Worm (Caenorhabditis elegans): Measurements from ENCODE around the gene F09E5.14.
A peak's percentile ranks its signal among the peaks of the same experiment; 100 is the strongest.

Gene F09E5.14

DNA sequence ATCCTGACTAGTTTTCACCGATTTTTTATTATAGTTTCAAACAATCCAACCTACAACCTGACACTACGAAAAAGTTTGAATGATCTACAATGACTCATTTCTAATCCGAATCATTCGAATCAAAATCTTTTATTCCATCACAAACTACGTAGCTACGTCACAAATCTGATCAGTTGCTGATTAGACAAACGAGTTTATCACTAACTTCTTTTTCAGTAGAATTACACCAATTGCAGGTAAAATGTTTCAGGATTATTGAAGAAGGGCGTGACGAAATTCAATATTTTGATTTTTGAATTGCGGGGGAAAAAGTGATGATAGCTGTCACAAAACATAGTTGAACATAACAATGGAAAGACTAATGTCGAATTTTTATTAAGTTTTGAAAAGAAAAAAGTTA is 3.1 kb downstream of the F09E5.14 start:
- peak; percentile 3 for TF ChIP-seq nhr-21 (tag; optimal IDR thresholded peaks at IDR 0.05)
- TF ChIP-seq sma-3 (GFP tag; optimal IDR thresholded peaks at IDR 0.05), result no peak
- no peak for TF ChIP-seq nhr-11 (tag; optimal IDR thresholded peaks at IDR 0.05)
- TF ChIP-seq ceh-82 (tag; optimal IDR thresholded peaks at IDR 0.05), result no peak
- peak; percentile 5 for TF ChIP-seq sma-9 (GFP tag; optimal IDR thresholded peaks at IDR 0.05)
- no peak for TF ChIP-seq sma-9 (tag; optimal IDR thresholded peaks at IDR 0.05)

DNA sequence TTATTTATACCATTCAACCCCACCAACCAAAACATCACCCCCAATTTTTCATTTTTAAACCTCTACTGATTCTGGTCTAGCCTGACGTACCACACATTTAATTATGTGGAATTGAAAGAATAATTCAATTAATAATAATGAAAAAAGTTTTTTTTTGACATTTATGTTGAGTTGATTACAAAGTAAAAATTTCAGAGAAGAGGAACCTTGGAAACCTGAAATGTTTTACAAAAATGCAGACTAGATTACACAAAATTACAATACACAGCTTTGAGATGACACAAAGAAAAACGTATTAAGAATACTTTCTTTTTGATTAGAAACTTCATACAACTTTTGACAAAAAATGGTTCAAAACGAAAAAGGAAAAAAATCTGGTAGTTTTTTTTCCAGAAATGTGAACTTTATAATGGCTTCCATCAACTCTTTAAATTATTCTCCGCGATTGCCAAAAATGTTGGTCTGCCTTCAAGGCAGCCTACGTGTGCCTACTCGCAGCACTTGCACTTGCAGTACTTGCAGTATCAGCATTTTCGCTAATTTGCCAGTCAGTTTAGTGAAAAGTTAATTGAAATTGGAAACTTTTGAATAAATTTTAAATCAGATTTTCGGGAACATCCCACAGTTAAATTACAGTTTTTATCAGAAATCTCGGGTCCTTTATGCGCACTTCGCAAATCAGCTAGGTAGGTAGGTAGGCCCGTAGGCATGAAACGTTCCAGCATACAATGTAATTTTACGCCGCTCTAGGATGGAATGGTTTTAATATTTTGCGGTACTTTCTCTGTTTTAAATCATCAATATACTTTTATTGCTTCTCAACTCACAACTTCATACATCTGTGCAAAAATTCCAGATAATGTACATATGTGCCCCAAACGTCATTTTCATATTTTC is 3.8 kb downstream of the F09E5.14 start:
- peak; percentile 40 for TF ChIP-seq unc-55 (GFP tag; optimal IDR thresholded peaks at IDR 0.05)
- no peak for TF ChIP-seq F13H6.1 (tag; optimal IDR thresholded peaks at IDR 0.05)
- peak; percentile 5 for TF ChIP-seq dmd-4 (tag; optimal IDR thresholded peaks at IDR 0.05)
- TF ChIP-seq mab-5 (tag; optimal IDR thresholded peaks at IDR 0.05), result no peak
- TF ChIP-seq ztf-11 (tag; optimal IDR thresholded peaks at IDR 0.05), result no peak
- TF ChIP-seq nhr-129 (tag; optimal IDR thresholded peaks at IDR 0.05), result no peak
- TF ChIP-seq ztf-4 (tag; optimal IDR thresholded peaks at IDR 0.05), result peak; percentile 22
- TF ChIP-seq aly-2 (tag; optimal IDR thresholded peaks at IDR 0.05), result no peak
- no peak for TF ChIP-seq elt-1 (tag; optimal IDR thresholded peaks at IDR 0.05)
- no peak for TF ChIP-seq C34F6.9 (tag; optimal IDR thresholded peaks at IDR 0.05)
- TF ChIP-seq lsy-2 (tag; optimal IDR thresholded peaks at IDR 0.05), result no peak
- TF ChIP-seq nhr-11 (tag; optimal IDR thresholded peaks at IDR 0.05), result no peak

DNA sequence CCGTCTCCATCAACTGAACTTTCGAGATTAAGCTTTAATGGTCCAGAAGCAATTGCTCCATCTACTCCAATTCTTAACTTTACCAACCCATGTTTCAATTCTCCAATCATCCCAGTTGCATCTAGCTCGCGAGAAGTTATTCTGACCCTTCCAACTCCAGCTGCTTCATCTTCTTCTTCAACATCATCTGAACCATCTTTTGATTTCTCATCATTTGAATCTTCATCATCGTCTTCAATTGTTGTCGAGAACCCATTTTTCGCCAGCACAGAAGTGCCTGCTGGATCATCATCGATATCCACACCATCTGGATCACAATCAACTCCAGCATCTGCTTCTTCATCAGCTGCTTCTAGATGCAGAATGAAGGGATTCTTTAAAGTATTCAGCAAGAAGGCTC is 5.1 kb downstream of the F09E5.14 start:
- no peak for TF ChIP-seq nhr-129 (tag; optimal IDR thresholded peaks at IDR 0.05)
- TF ChIP-seq Y55F3AM.14 (GFP tag; optimal IDR thresholded peaks at IDR 0.05), result no peak
- TF ChIP-seq nhr-6 (tag; optimal IDR thresholded peaks at IDR 0.05), result no peak
- no peak for TF ChIP-seq zag-1 (tag; optimal IDR thresholded peaks at IDR 0.05)
- no peak for TF ChIP-seq lin-39 (tag; optimal IDR thresholded peaks at IDR 0.05)
- no peak for TF ChIP-seq elt-3 (tag; optimal IDR thresholded peaks at IDR 0.05)
- no peak for TF ChIP-seq egl-27 (tag; optimal IDR thresholded peaks at IDR 0.05)
- TF ChIP-seq ama-1 (optimal IDR thresholded peaks at IDR 0.05), result no peak
- no peak for TF ChIP-seq elt-1 (tag; optimal IDR thresholded peaks at IDR 0.05)
- no peak for TF ChIP-seq F13H6.1 (tag; optimal IDR thresholded peaks at IDR 0.05)
- TF ChIP-seq nhr-11 (tag; optimal IDR thresholded peaks at IDR 0.05), result no peak
- TF ChIP-seq R02D3.7 (tag; optimal IDR thresholded peaks at IDR 0.05), result no peak
- no peak for TF ChIP-seq nhr-25 (tag; optimal IDR thresholded peaks at IDR 0.05)
- TF ChIP-seq nhr-23 (tag; optimal IDR thresholded peaks at IDR 0.05), result no peak
- no peak for TF ChIP-seq nhr-21 (tag; optimal IDR thresholded peaks at IDR 0.05)
- TF ChIP-seq snpc-4 (tag; optimal IDR thresholded peaks at IDR 0.05), result no peak
- TF ChIP-seq dmd-4 (tag; optimal IDR thresholded peaks at IDR 0.05), result no peak
- TF ChIP-seq mdl-1 (tag; optimal IDR thresholded peaks at IDR 0.05), result no peak

DNA sequence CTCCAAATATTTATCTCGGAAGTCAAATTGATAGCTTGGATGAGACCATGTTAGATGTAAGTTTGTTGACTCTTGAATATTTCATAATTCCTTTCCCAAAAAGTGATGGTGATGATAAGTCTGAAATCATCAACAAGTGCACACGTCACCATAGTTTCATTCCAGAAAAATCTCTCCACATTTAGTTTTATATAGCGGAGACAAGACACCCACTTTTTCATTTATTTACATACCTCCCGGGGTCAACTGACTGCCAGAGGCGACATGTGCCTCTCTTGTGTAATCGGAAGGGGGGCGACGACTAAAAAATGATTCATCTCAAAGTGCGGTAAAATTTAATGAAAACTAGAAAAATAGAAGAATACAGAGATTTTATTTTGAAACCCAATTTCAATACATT is 6.4 kb downstream of the F09E5.14 start:
- no peak for TF ChIP-seq nhr-77 (tag; optimal IDR thresholded peaks at IDR 0.05)
- no peak for TF ChIP-seq sem-4 (tag; optimal IDR thresholded peaks at IDR 0.05)
- no peak for TF ChIP-seq Y55F3AM.14 (GFP tag; optimal IDR thresholded peaks at IDR 0.05)
- TF ChIP-seq ztf-4 (tag; optimal IDR thresholded peaks at IDR 0.05), result peak; percentile 52
- peak; percentile 26 for TF ChIP-seq F13H6.1 (tag; optimal IDR thresholded peaks at IDR 0.05)
- no peak for TF ChIP-seq nhr-21 (tag; optimal IDR thresholded peaks at IDR 0.05)
- TF ChIP-seq nhr-12 (tag; optimal IDR thresholded peaks at IDR 0.05), result no peak
- TF ChIP-seq snpc-4 (tag; optimal IDR thresholded peaks at IDR 0.05), result no peak
- no peak for TF ChIP-seq ceh-16 (tag; optimal IDR thresholded peaks at IDR 0.05)
- no peak for TF ChIP-seq ama-1 (optimal IDR thresholded peaks at IDR 0.05)
- TF ChIP-seq nhr-23 (tag; optimal IDR thresholded peaks at IDR 0.05), result no peak
- TF ChIP-seq elt-1 (tag; optimal IDR thresholded peaks at IDR 0.05), result no peak
- no peak for TF ChIP-seq unc-39 (tag; optimal IDR thresholded peaks at IDR 0.05)
- peak; percentile 90 for TF ChIP-seq crh-2 (tag; optimal IDR thresholded peaks at IDR 0.05)
- TF ChIP-seq mbf-1 (tag; optimal IDR thresholded peaks at IDR 0.05), result no peak
- no peak for TF ChIP-seq lin-11 (tag; optimal IDR thresholded peaks at IDR 0.05)
- TF ChIP-seq nhr-129 (tag; optimal IDR thresholded peaks at IDR 0.05), result peak; percentile 66
- TF ChIP-seq peb-1 (tag; optimal IDR thresholded peaks at IDR 0.05), result no peak
- TF ChIP-seq C34F6.9 (tag; optimal IDR thresholded peaks at IDR 0.05), result peak; percentile 10
- no peak for TF ChIP-seq alr-1 (tag; optimal IDR thresholded peaks at IDR 0.05)
- no peak for TF ChIP-seq nhr-11 (tag; optimal IDR thresholded peaks at IDR 0.05)
- no peak for TF ChIP-seq ztf-1 (GFP tag; conservative IDR thresholded peaks at IDR 0.05)
- TF ChIP-seq nhr-237 (tag; optimal IDR thresholded peaks at IDR 0.05), result no peak
- no peak for TF ChIP-seq unc-55 (GFP tag; optimal IDR thresholded peaks at IDR 0.05)
- TF ChIP-seq nhr-25 (tag; optimal IDR thresholded peaks at IDR 0.05), result no peak
- TF ChIP-seq unc-62 (GFP tag; optimal IDR thresholded peaks at IDR 0.05), result no peak
- peak; percentile 26 for TF ChIP-seq gmeb-1 (tag; optimal IDR thresholded peaks at IDR 0.05)
- TF ChIP-seq nhr-6 (tag; optimal IDR thresholded peaks at IDR 0.05), result no peak
- TF ChIP-seq sma-3 (GFP tag; optimal IDR thresholded peaks at IDR 0.05), result peak; percentile 14
- no peak for TF ChIP-seq dmd-4 (tag; optimal IDR thresholded peaks at IDR 0.05)
- TF ChIP-seq fos-1 (tag; optimal IDR thresholded peaks at IDR 0.05), result peak; percentile 72
- TF ChIP-seq sma-9 (GFP tag; optimal IDR thresholded peaks at IDR 0.05), result peak; percentile 59
- TF ChIP-seq sma-9 (tag; optimal IDR thresholded peaks at IDR 0.05), result no peak
- peak in 1 of 2 experiments; percentile 10 for TF ChIP-seq mdl-1 (tag; optimal IDR thresholded peaks at IDR 0.05)
- TF ChIP-seq skn-1 (tag; optimal IDR thresholded peaks at IDR 0.05), result no peak
- TF ChIP-seq R02D3.7 (tag; optimal IDR thresholded peaks at IDR 0.05), result no peak
